Worm (Caenorhabditis elegans) whole organism, early embryonic: ENCODE results near the gene Y46G5A.15.

ENCODE experiments used
- F13C5.2 ChIP-seq: sonication (generic microtip); optimal IDR thresholded peaks from 2 replicates; lab custom pipeline; 2017; ENCODE audit warnings: mild to moderate bottlenecking, missing genetic modification characterization, inconsistent platforms, missing compliant biosample characterization
- aly-1 ChIP-seq: sonication (generic microtip); optimal IDR thresholded peaks from 2 replicates; lab custom pipeline; 2016; ENCODE audit warnings: missing genetic modification characterization, missing compliant biosample characterization
- ama-1 ChIP-seq: fragments of 150-350 bp; optimal IDR thresholded peaks from 2 replicates; lab custom pipeline; 2014
- ceh-13 ChIP-seq: fragments of 200-800 bp; sonication (Bioruptor generic); optimal IDR thresholded peaks from 2 replicates; lab custom pipeline; 2018; ENCODE audit warnings: mild to moderate bottlenecking, missing genetic modification characterization, missing compliant biosample characterization
- ceh-36 ChIP-seq: sonication (generic microtip); optimal IDR thresholded peaks from 2 replicates; lab custom pipeline; 2016; ENCODE audit warnings: missing genetic modification characterization, inconsistent platforms, missing compliant biosample characterization
- ets-7 ChIP-seq: sonication (generic microtip); optimal IDR thresholded peaks from 2 replicates; lab custom pipeline; 2016; ENCODE audit warnings: missing genotype, missing genetic modification characterization, missing compliant biosample characterization
- flt-1 ChIP-seq: fragments of 200-800 bp; sonication (Bioruptor generic); IDR thresholded peaks from 2 replicates; pipeline ENCODE4 v1.3.6; 2022; ENCODE audit warnings: missing genetic modification characterization, missing compliant biosample characterization
- hmbx-1 ChIP-seq: sonication (generic microtip); optimal IDR thresholded peaks from 2 replicates; lab custom pipeline; 2016; ENCODE audit warnings: mild to moderate bottlenecking, missing genetic modification characterization, missing compliant biosample characterization
- hmg-4 ChIP-seq: fragments of 200-800 bp; sonication (Bioruptor generic); optimal IDR thresholded peaks from 2 replicates; lab custom pipeline; 2018; ENCODE audit warnings: mild to moderate bottlenecking, missing genetic modification characterization, missing compliant biosample characterization
- hnd-1 ChIP-seq: sonication (generic microtip); optimal IDR thresholded peaks from 2 replicates; lab custom pipeline; 2016; ENCODE audit warnings: missing genetic modification characterization, missing compliant biosample characterization
- pes-1 ChIP-seq: fragments of 200-800 bp; sonication (Bioruptor generic); IDR thresholded peaks from 2 replicates; pipeline ENCODE4 v1.3.6; 2022; ENCODE audit warnings: missing genetic modification reagents, missing genetic modification characterization, missing compliant biosample characterization
- sea-1 ChIP-seq: fragments of 200-800 bp; sonication (Bioruptor generic); conservative IDR thresholded peaks from 2 replicates; pipeline ENCODE4 v1.3.6; 2022; ENCODE audit warnings: missing genetic modification characterization, missing compliant biosample characterization
- tbx-37 ChIP-seq: fragments of 200-800 bp; sonication (Bioruptor generic); conservative IDR thresholded peaks from 2 replicates; pipeline ENCODE4 v1.3.6; 2022; ENCODE audit warnings: missing genetic modification reagents, missing genetic modification characterization, missing compliant biosample characterization

DNA sequence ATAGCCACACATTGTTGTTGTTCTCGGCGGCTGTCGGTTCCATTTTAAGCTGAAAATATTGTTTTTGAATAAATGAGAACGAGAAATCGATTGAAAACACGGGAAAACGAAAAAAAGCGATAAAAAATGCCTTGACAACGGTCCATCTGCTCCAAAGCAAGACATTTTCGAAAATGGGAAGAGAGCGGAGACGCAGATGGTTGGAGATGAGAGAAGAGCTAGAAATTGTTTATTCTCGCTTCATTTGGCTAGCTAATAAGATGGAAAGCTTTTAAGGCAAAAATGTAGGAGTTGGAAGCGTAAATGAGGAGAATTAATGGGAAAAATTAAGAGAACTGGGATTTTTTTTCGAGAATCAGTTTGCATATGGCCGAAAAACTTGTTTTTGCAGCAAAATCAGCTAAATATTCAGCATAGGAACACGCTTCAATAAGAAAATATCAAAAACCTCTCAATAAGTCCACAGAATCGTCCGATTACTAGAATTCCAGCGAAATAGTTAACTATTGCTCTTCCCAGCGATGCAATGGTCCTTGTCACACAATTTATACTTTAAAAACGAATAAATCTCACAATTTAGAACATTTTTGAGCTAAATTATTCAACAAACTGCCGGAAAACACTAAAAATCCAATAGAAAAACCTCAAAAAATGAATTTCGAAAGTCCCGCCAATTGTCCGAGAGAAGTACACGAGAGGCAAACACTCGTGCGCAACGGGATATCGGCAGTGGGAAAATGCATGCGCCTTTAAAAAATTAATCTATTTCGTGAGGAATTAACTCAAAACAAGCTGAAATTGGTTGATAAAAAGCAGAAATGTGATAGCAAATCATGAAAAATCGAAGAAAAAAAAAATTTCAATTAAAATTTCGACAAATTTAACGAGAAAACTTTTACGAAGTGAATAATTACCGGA, 46.7 kb downstream of the Y46G5A.15 start, which contains the start of gene pisy-1:
- no peak for TF ChIP-seq hmg-4
- no peak for TF ChIP-seq ama-1 (lab: Kevin White, UChicago)
- no peak for TF ChIP-seq sea-1 (GFP tag; lab: Robert Waterston, UW)
- TF ChIP-seq tbx-37 (GFP tag; lab: Robert Waterston, UW), result no peak
- no peak for TF ChIP-seq hnd-1 (tag; lab: Kevin White, UChicago)
- no peak for TF ChIP-seq ceh-13 (GFP tag; lab: Kevin White, UChicago)
- no peak for TF ChIP-seq F13C5.2 (tag; lab: Kevin White, UChicago)
- no peak for TF ChIP-seq aly-1
- no peak for TF ChIP-seq ceh-36 (tag; lab: Kevin White, UChicago)
- no peak for TF ChIP-seq ets-7 (tag; lab: Kevin White, UChicago)
- no peak for TF ChIP-seq pes-1
- TF ChIP-seq hmbx-1 (tag; lab: Kevin White, UChicago), result no peak
- no peak for TF ChIP-seq flt-1 (GFP tag; lab: Robert Waterston, UW)
